Worm (Caenorhabditis elegans) whole organism, young adult: Measurements from ENCODE around the gene F46C5.2.

ENCODE experiments used
- B0019.2 ChIP-seq: fragments of 200-800 bp; sonication (Bioruptor generic); conservative IDR thresholded peaks from 2 replicates; pipeline ENCODE4 v1.3.6; 2022; ENCODE audit warnings: missing genetic modification reagents, missing genetic modification characterization, missing compliant biosample characterization
- B0261.1 ChIP-seq: sonication (generic microtip); optimal IDR thresholded peaks from 2 replicates; lab custom pipeline; 2016; ENCODE audit warnings: mild to moderate bottlenecking, missing genetic modification characterization, moderate library complexity, missing compliant biosample characterization
- C06A6.2 ChIP-seq: fragments of 200-800 bp; sonication (Bioruptor generic); conservative IDR thresholded peaks from 2 replicates; pipeline ENCODE4 v1.3.6; 2022; ENCODE audit warnings: missing genetic modification characterization, missing compliant biosample characterization
- D2030.7 ChIP-seq: fragments of 200-800 bp; sonication (Bioruptor generic); IDR thresholded peaks from 2 replicates; pipeline ENCODE4 v1.3.6; 2022; ENCODE audit warnings: missing genetic modification reagents, missing genetic modification characterization, missing compliant biosample characterization
- F23B12.7 ChIP-seq: sonication (generic microtip); optimal IDR thresholded peaks from 2 replicates; lab custom pipeline; 2017; ENCODE audit warnings: missing genetic modification characterization, mild to moderate bottlenecking, missing compliant biosample characterization, antibody characterized with exemption, moderate library complexity; ENCODE audit not compliant: insufficient read depth
- F33H1.4 ChIP-seq: fragments of 200-800 bp; sonication (Bioruptor generic); IDR thresholded peaks from 2 replicates; pipeline ENCODE4 v1.3.6; 2022; ENCODE audit warnings: missing genetic modification reagents, missing genetic modification characterization, missing compliant biosample characterization
- F37B4.10 ChIP-seq: fragments of 200-800 bp; sonication (Bioruptor generic); IDR thresholded peaks from 2 replicates; pipeline ENCODE4 v1.3.6; 2022; ENCODE audit warnings: missing genetic modification characterization, missing compliant biosample characterization
- K11D2.4 ChIP-seq: fragments of 200-800 bp; sonication (Bioruptor generic); IDR thresholded peaks from 2 replicates; pipeline ENCODE4 v1.3.6; 2022; ENCODE audit warnings: missing genetic modification reagents, missing genetic modification characterization, missing compliant biosample characterization
- T26A5.8 ChIP-seq: sonication (generic microtip); optimal IDR thresholded peaks from 2 replicates; lab custom pipeline; 2016; ENCODE audit warnings: missing genetic modification characterization, missing compliant biosample characterization
- Y53G8AR.9 ChIP-seq: fragments of 200-800 bp; sonication (Bioruptor generic); conservative IDR thresholded peaks from 2 replicates; pipeline ENCODE4 v1.3.6; 2022; ENCODE audit warnings: missing genetic modification reagents, missing genetic modification characterization, missing compliant biosample characterization
- Y67H2A.10 ChIP-seq: fragments of 200-800 bp; sonication (Bioruptor generic); conservative IDR thresholded peaks from 2 replicates; pipeline ENCODE4 v1.3.6; 2022; ENCODE audit warnings: missing genetic modification reagents, missing genetic modification characterization, missing compliant biosample characterization
- Y79H2A.3 ChIP-seq: fragments of 200-800 bp; sonication (Bioruptor generic); conservative IDR thresholded peaks from 2 replicates; pipeline ENCODE4 v1.3.6; 2022; ENCODE audit warnings: missing genetic modification reagents, missing genetic modification characterization, missing compliant biosample characterization
- ZK185.1 ChIP-seq: sonication (generic microtip); optimal IDR thresholded peaks from 2 replicates; lab custom pipeline; 2016; ENCODE audit warnings: mild to moderate bottlenecking, missing genetic modification characterization, missing compliant biosample characterization; ENCODE audit not compliant: poor library complexity, severe bottlenecking
- aptf-3 ChIP-seq: fragments of 200-800 bp; sonication (Bioruptor generic); IDR thresholded peaks from 2 replicates; pipeline ENCODE4 v1.3.6; 2022; ENCODE audit warnings: missing genetic modification characterization, missing compliant biosample characterization
- attf-5 ChIP-seq: fragments of 200-800 bp; sonication (Bioruptor generic); optimal IDR thresholded peaks from 2 replicates; lab custom pipeline; 2018; ENCODE audit warnings: mild to moderate bottlenecking, missing genetic modification characterization, missing compliant biosample characterization
- cebp-1 ChIP-seq, 2 experiments: fragments of 200-800 bp in 1 of 2; sonication (Bioruptor generic) in 1 of 2; sonication (generic microtip) in 1 of 2; IDR thresholded peaks in 1 of 2; optimal IDR thresholded peaks in 1 of 2; 2 replicates each; pipeline versions ENCODE4 v1.3.6 to Lab custom; 2017 to 2022; ENCODE audit warnings: missing compliant biosample characterization in 2 of 2, missing genetic modification characterization in 2 of 2, mild to moderate bottlenecking in 1 of 2, missing genetic modification reagents in 1 of 2, moderate library complexity in 1 of 2
- cebp-2 ChIP-seq: fragments of 200-800 bp; sonication (Bioruptor generic); IDR thresholded peaks from 2 replicates; pipeline ENCODE4 v1.3.6; 2022; ENCODE audit warnings: missing genetic modification characterization, missing compliant biosample characterization
- ceh-27 ChIP-seq: fragments of 200-800 bp; sonication (Bioruptor generic); optimal IDR thresholded peaks from 2 replicates; lab custom pipeline; 2018; ENCODE audit warnings: mild to moderate bottlenecking, missing genetic modification characterization, moderate library complexity, missing compliant biosample characterization
- dox-1 ChIP-seq: fragments of 200-800 bp; sonication (Bioruptor generic); IDR thresholded peaks from 2 replicates; pipeline ENCODE4 v1.3.6; 2022; ENCODE audit warnings: missing genetic modification reagents, missing genetic modification characterization, missing compliant biosample characterization
- dpff-1 ChIP-seq: sonication (generic microtip); optimal IDR thresholded peaks from 2 replicates; lab custom pipeline; 2017; ENCODE audit warnings: mild to moderate bottlenecking, missing genetic modification characterization, missing compliant biosample characterization
- dpl-1 ChIP-seq: fragments of 150-350 bp; optimal IDR thresholded peaks from 2 replicates; lab custom pipeline; 2014; ENCODE audit warnings: missing biosample characterization, missing genetic modification reagents, missing genetic modification characterization
- egrh-3 ChIP-seq: fragments of 200-800 bp; sonication (Bioruptor generic); IDR thresholded peaks from 2 replicates; pipeline ENCODE4 v1.3.6; 2022; ENCODE audit warnings: missing genetic modification reagents, missing genetic modification characterization, missing compliant biosample characterization
- him-1 ChIP-seq: sonication (generic microtip); optimal IDR thresholded peaks from 2 replicates; lab custom pipeline; 2016; ENCODE audit warnings: missing genotype, missing genetic modification reagents, missing genetic modification characterization, missing compliant biosample characterization
- hlh-12 ChIP-seq: sonication (generic microtip); optimal IDR thresholded peaks from 2 replicates; lab custom pipeline; 2016; ENCODE audit warnings: missing genetic modification characterization, missing compliant biosample characterization
- hlh-26 ChIP-seq: fragments of 200-800 bp; sonication (Bioruptor generic); conservative IDR thresholded peaks from 2 replicates; pipeline ENCODE4 v1.3.6; 2022; ENCODE audit warnings: missing genetic modification reagents, missing genetic modification characterization, missing compliant biosample characterization
- hmg-1.2 ChIP-seq: fragments of 200-800 bp; sonication (Bioruptor generic); IDR thresholded peaks from 2 replicates; pipeline ENCODE4 v1.3.6; 2022; ENCODE audit warnings: missing genetic modification reagents, missing genetic modification characterization, missing compliant biosample characterization
- hmg-20 ChIP-seq: fragments of 200-800 bp; sonication (Bioruptor generic); IDR thresholded peaks from 2 replicates; pipeline ENCODE4 v1.3.6; 2022; ENCODE audit warnings: missing genetic modification reagents, missing genetic modification characterization, missing compliant biosample characterization
- hsf-1 ChIP-seq: fragments of 200-800 bp; sonication (Bioruptor generic); IDR thresholded peaks from 2 replicates; pipeline ENCODE4 v1.3.6; 2022; ENCODE audit warnings: missing genetic modification reagents, missing genetic modification characterization, missing compliant biosample characterization
- lag-1 ChIP-seq: fragments of 200-800 bp; sonication (Bioruptor generic); IDR thresholded peaks from 2 replicates; pipeline ENCODE4 v1.3.6; 2022; ENCODE audit warnings: missing genetic modification reagents, missing genetic modification characterization, missing compliant biosample characterization
- let-526 ChIP-seq: fragments of 200-800 bp; sonication (Bioruptor generic); IDR thresholded peaks from 2 replicates; pipeline ENCODE4 v1.3.6; 2022; ENCODE audit warnings: missing genetic modification reagents, missing genetic modification characterization, missing compliant biosample characterization
- lin-26 ChIP-seq: fragments of 200-800 bp; sonication (Bioruptor generic); IDR thresholded peaks from 2 replicates; pipeline ENCODE4 v1.3.6; 2022; ENCODE audit warnings: missing genetic modification reagents, missing genetic modification characterization, missing compliant biosample characterization
- lsl-1 ChIP-seq: fragments of 200-800 bp; sonication (Bioruptor generic); optimal IDR thresholded peaks from 2 replicates; lab custom pipeline; 2018; ENCODE audit warnings: mild to moderate bottlenecking, missing genetic modification characterization, moderate library complexity, missing compliant biosample characterization
- madf-6 ChIP-seq: fragments of 200-800 bp; sonication (Bioruptor generic); IDR thresholded peaks from 2 replicates; pipeline ENCODE4 v1.3.6; 2022; ENCODE audit warnings: missing genetic modification reagents, missing genetic modification characterization, missing compliant biosample characterization
- mes-4 ChIP-seq: sonication (generic microtip); optimal IDR thresholded peaks from 2 replicates; lab custom pipeline; 2016; ENCODE audit warnings: missing genotype, missing genetic modification characterization, missing compliant biosample characterization
- mxl-1 ChIP-seq: sonication (generic microtip); optimal IDR thresholded peaks from 2 replicates; lab custom pipeline; 2016; ENCODE audit warnings: missing genetic modification characterization, missing compliant biosample characterization
- nhr-179 ChIP-seq: sonication (generic microtip); optimal IDR thresholded peaks from 2 replicates; lab custom pipeline; 2016; ENCODE audit warnings: mild to moderate bottlenecking, missing genetic modification characterization, missing compliant biosample characterization
- sdz-38 ChIP-seq: sonication (generic microtip); optimal IDR thresholded peaks from 2 replicates; lab custom pipeline; 2016; ENCODE audit warnings: missing genotype, missing genetic modification characterization, missing compliant biosample characterization
- snpc-1.3 ChIP-seq: sonication (generic microtip); optimal IDR thresholded peaks from 2 replicates; lab custom pipeline; 2017; ENCODE audit warnings: missing genetic modification characterization, mild to moderate bottlenecking, missing compliant biosample characterization, antibody characterized with exemption, moderate library complexity, missing genotype, missing genetic modification reagents; ENCODE audit not compliant: insufficient read depth
- snpc-3.4 ChIP-seq: sonication (generic microtip); optimal IDR thresholded peaks from 2 replicates; lab custom pipeline; 2017; ENCODE audit warnings: missing genetic modification characterization, mild to moderate bottlenecking, missing compliant biosample characterization, antibody characterized with exemption, moderate library complexity, missing genotype, missing genetic modification reagents
- somi-1 ChIP-seq: fragments of 200-800 bp; sonication (Bioruptor generic); optimal IDR thresholded peaks from 2 replicates; lab custom pipeline; 2018; ENCODE audit warnings: mild to moderate bottlenecking, missing genetic modification characterization, missing compliant biosample characterization
- tbx-9 ChIP-seq: sonication (generic microtip); optimal IDR thresholded peaks from 2 replicates; lab custom pipeline; 2016; ENCODE audit warnings: borderline replicate concordance, missing genetic modification characterization, inconsistent platforms, missing compliant biosample characterization
- tlf-1 ChIP-seq: fragments of 200-800 bp; sonication (Bioruptor generic); optimal IDR thresholded peaks from 2 replicates; lab custom pipeline; 2018; ENCODE audit warnings: mild to moderate bottlenecking, missing genetic modification characterization, missing compliant biosample characterization
- unc-62 ChIP-seq: fragments of 150-350 bp; optimal IDR thresholded peaks from 2 replicates; lab custom pipeline; 2014; ENCODE audit warnings: missing biosample characterization, missing genetic modification reagents, missing genetic modification characterization
- xnd-1 ChIP-seq: sonication (generic microtip); optimal IDR thresholded peaks from 2 replicates; lab custom pipeline; 2016; ENCODE audit warnings: missing genotype, missing genetic modification reagents, missing genetic modification characterization, missing compliant biosample characterization
- ztf-18 ChIP-seq: sonication (generic microtip); optimal IDR thresholded peaks from 2 replicates; lab custom pipeline; 2016; ENCODE audit warnings: missing genotype, mild to moderate bottlenecking, missing genetic modification characterization, missing compliant biosample characterization
- ztf-25 ChIP-seq: fragments of 200-800 bp; sonication (Bioruptor generic); IDR thresholded peaks from 2 replicates; pipeline ENCODE4 v1.3.6; 2022; ENCODE audit warnings: missing genetic modification reagents, missing genetic modification characterization, missing compliant biosample characterization
- ztf-3 ChIP-seq: fragments of 200-800 bp; sonication (Bioruptor generic); optimal IDR thresholded peaks from 2 replicates; lab custom pipeline; 2018; ENCODE audit warnings: mild to moderate bottlenecking, missing genetic modification characterization, missing compliant biosample characterization

The F46C5.2 gene

ce11 chrII:8796391-8796790 is 32.7 kb downstream of the F46C5.2 start (continued):
- no peak for TF ChIP-seq D2030.7
- no peak for TF ChIP-seq B0261.1
- no peak for TF ChIP-seq mxl-1 (tag; lab: Kevin White, UChicago)
- TF ChIP-seq somi-1 (GFP tag; lab: Kevin White, UChicago), result peak; percentile 63
- TF ChIP-seq snpc-3.4 (tag; lab: Kevin White, UChicago), result no peak
- TF ChIP-seq hsf-1 (GFP tag; lab: Robert Waterston, UW), result no peak
- TF ChIP-seq lag-1, result no peak
- TF ChIP-seq madf-6 (GFP tag; lab: Robert Waterston, UW), result no peak
- 0 out of 2 replicates have a peak, but pooled peaks have one; percentile 17 for TF ChIP-seq hmg-20 (GFP tag; lab: Robert Waterston, UW)
- no peak for TF ChIP-seq Y67H2A.10 (GFP tag; lab: Robert Waterston, UW)
- peak; percentile 79 for TF ChIP-seq ceh-27 (GFP tag; lab: Kevin White, UChicago)
- no peak for TF ChIP-seq hlh-12 (tag; lab: Kevin White, UChicago)
- no peak for TF ChIP-seq K11D2.4 (GFP tag; lab: Robert Waterston, UW)
- TF ChIP-seq F23B12.7 (tag; lab: Kevin White, UChicago), result no peak
- no peak for TF ChIP-seq tlf-1 (GFP tag; lab: Kevin White, UChicago)
- no peak for TF ChIP-seq Y53G8AR.9 (GFP tag; lab: Robert Waterston, UW)
- TF ChIP-seq attf-5 (GFP tag; lab: Kevin White, UChicago), result peak; percentile 26
- TF ChIP-seq T26A5.8 (tag; lab: Kevin White, UChicago), result no peak
- TF ChIP-seq unc-62 (GFP tag; lab: Kevin White, UChicago), result no peak
- TF ChIP-seq egrh-3 (GFP tag; lab: Robert Waterston, UW), result peak; percentile 41; the same call in 1 of the 2 replicates
- TF ChIP-seq him-1 (tag; lab: Kevin White, UChicago), result no peak
- no peak for TF ChIP-seq F37B4.10
- no peak for TF ChIP-seq sdz-38
- 0 out of 2 replicates have a peak, but pooled peaks have one; percentile 17 for TF ChIP-seq C06A6.2 (GFP tag; lab: Robert Waterston, UW)
- no peak for TF ChIP-seq B0019.2
- no peak for TF ChIP-seq xnd-1
- TF ChIP-seq aptf-3, result no peak
- TF ChIP-seq ztf-18 (tag; lab: Kevin White, UChicago), result peak; percentile 5
- TF ChIP-seq snpc-1.3 (tag; lab: Kevin White, UChicago), result no peak
- no peak for TF ChIP-seq lsl-1 (GFP tag; lab: Kevin White, UChicago)
- no peak for TF ChIP-seq F33H1.4 (GFP tag; lab: Robert Waterston, UW)
- TF ChIP-seq dox-1 (GFP tag; lab: Robert Waterston, UW), result no peak
- TF ChIP-seq mes-4, result no peak
- no peak for TF ChIP-seq hmg-1.2 (GFP tag; lab: Robert Waterston, UW)
- TF ChIP-seq tbx-9, result no peak
- peak; percentile 31 for TF ChIP-seq ZK185.1 (tag; lab: Kevin White, UChicago)
- no peak for TF ChIP-seq let-526 (GFP tag; lab: Robert Waterston, UW)
- no peak for TF ChIP-seq nhr-179
- no peak for TF ChIP-seq cebp-2 (GFP tag; lab: Robert Waterston, UW)
- TF ChIP-seq hlh-26, result no peak
- no peak for TF ChIP-seq cebp-1 (GFP tag; IDR thresholded peaks at IDR 0.05; lab: Robert Waterston, UW)
- no peak for TF ChIP-seq cebp-1 (tag; optimal IDR thresholded peaks at IDR 0.05; lab: Kevin White, UChicago)
- TF ChIP-seq dpl-1 (GFP tag; lab: Kevin White, UChicago), result no peak
- TF ChIP-seq lin-26 (GFP tag; lab: Robert Waterston, UW), result no peak
- no peak for TF ChIP-seq Y79H2A.3 (GFP tag; lab: Robert Waterston, UW)
- TF ChIP-seq ztf-3 (GFP tag; lab: Kevin White, UChicago), result no peak
- TF ChIP-seq dpff-1 (tag; lab: Kevin White, UChicago), result no peak
- no peak for TF ChIP-seq ztf-25 (GFP tag; lab: Robert Waterston, UW)
- TF ChIP-seq, all 124 proteins: peak for 11
